Worm (Caenorhabditis elegans) whole organism, L3 larva: ENCODE results near the gene R01E6.2.

Source experiments
- R02D3.7 ChIP-seq: fragments of 150-350 bp; optimal IDR thresholded peaks from 2 replicates; lab custom pipeline; 2014; ENCODE audit warnings: missing biosample characterization, missing genetic modification characterization
- ceh-16 ChIP-seq: sonication (generic microtip); optimal IDR thresholded peaks from 2 replicates; lab custom pipeline; 2017; ENCODE audit warnings: missing biosample characterization, missing genetic modification characterization
- fkh-10 ChIP-seq: sonication (generic microtip); optimal IDR thresholded peaks from 2 replicates; lab custom pipeline; 2017; ENCODE audit warnings: missing biosample characterization, missing genetic modification reagents, missing genetic modification characterization
- nhr-25 ChIP-seq: sonication (generic microtip); optimal IDR thresholded peaks from 2 replicates; lab custom pipeline; 2017; ENCODE audit warnings: missing biosample characterization, missing genetic modification characterization
- nhr-76 ChIP-seq: fragments of 150-350 bp; sonication (generic microtip); optimal IDR thresholded peaks from 5 replicates; lab custom pipeline; 2014; ENCODE audit warnings: missing biosample characterization, missing genetic modification characterization
- skn-1 ChIP-seq: fragments of 150-350 bp; optimal IDR thresholded peaks from 2 replicates; lab custom pipeline; 2014; ENCODE audit warnings: missing biosample characterization, missing genetic modification characterization
- snpc-4 ChIP-seq: fragments of 150-350 bp; optimal IDR thresholded peaks from 2 replicates; lab custom pipeline; 2014; ENCODE audit warnings: missing biosample characterization, missing genetic modification characterization
- unc-62 ChIP-seq: fragments of 150-350 bp; sonication (generic microtip); optimal IDR thresholded peaks from 4 replicates; lab custom pipeline; 2014; ENCODE audit warnings: missing biosample characterization, missing genetic modification reagents, missing genetic modification characterization
- zag-1 ChIP-seq: fragments of 150-350 bp; optimal IDR thresholded peaks from 2 replicates; lab custom pipeline; 2014; ENCODE audit warnings: missing biosample characterization, missing genetic modification characterization
- ztf-11 ChIP-seq: fragments of 150-350 bp; optimal IDR thresholded peaks from 2 replicates; lab custom pipeline; 2014; ENCODE audit warnings: missing biosample characterization, missing genetic modification characterization

- no peak for TF ChIP-seq ceh-16 (tag; lab: Kevin White, UChicago)
- no peak for TF ChIP-seq snpc-4 (tag; lab: Kevin White, UChicago)
- no peak for TF ChIP-seq nhr-76 (tag; lab: Kevin White, UChicago)
- no peak for TF ChIP-seq unc-62 (GFP tag; lab: Kevin White, UChicago)
- peak; percentile 70 for TF ChIP-seq nhr-25 (tag; lab: Kevin White, UChicago)
- no peak for TF ChIP-seq R02D3.7 (tag; lab: Kevin White, UChicago)
- TF ChIP-seq zag-1 (tag; lab: Kevin White, UChicago), result no peak
- no peak for TF ChIP-seq ztf-11 (tag; lab: Kevin White, UChicago)
- TF ChIP-seq fkh-10 (GFP tag; lab: Kevin White, UChicago), result no peak
- TF ChIP-seq skn-1, result no peak
Measured at ce11 chrX:13539701-13540100, 26.6 kb downstream of the R01E6.2 start.
